Worm (Caenorhabditis elegans) whole organism, L4 larva: ENCODE data around the gene H12D21.6.

Experiments
- aly-2 ChIP-seq: sonication (generic microtip); optimal IDR thresholded peaks from 2 replicates; lab custom pipeline; 2018; ENCODE audit warnings: missing biosample characterization, missing genetic modification characterization
- arid-1 ChIP-seq: fragments of 200-800 bp; sonication (Bioruptor generic); conservative IDR thresholded peaks from 2 replicates; pipeline ENCODE4 v1.3.6; 2022; ENCODE audit warnings: missing genetic modification reagents, missing genetic modification characterization, missing compliant biosample characterization
- daf-12 ChIP-seq: fragments of 150-350 bp; optimal IDR thresholded peaks from 2 replicates; lab custom pipeline; 2014; ENCODE audit warnings: missing biosample characterization, missing genetic modification reagents, missing genetic modification characterization
- daf-19 ChIP-seq: fragments of 200-800 bp; sonication (Bioruptor generic); conservative IDR thresholded peaks from 2 replicates; pipeline ENCODE4 v1.3.6; 2022; ENCODE audit warnings: missing genetic modification characterization, missing compliant biosample characterization
- daf-8 ChIP-seq: fragments of 200-800 bp; sonication (Bioruptor generic); IDR thresholded peaks from 2 replicates; pipeline ENCODE4 v1.3.6; 2022; ENCODE audit warnings: missing genetic modification characterization, missing compliant biosample characterization
- dpl-1 ChIP-seq: fragments of 150-350 bp; optimal IDR thresholded peaks from 2 replicates; lab custom pipeline; 2014; ENCODE audit warnings: missing biosample characterization, missing genetic modification reagents, missing genetic modification characterization
- egl-27 ChIP-seq: sonication (generic microtip); optimal IDR thresholded peaks from 3 replicates; lab custom pipeline; 2017; ENCODE audit warnings: missing biosample characterization, missing genetic modification reagents, missing genetic modification characterization
- lin-13 ChIP-seq: fragments of 150-350 bp; optimal IDR thresholded peaks from 2 replicates; lab custom pipeline; 2014; ENCODE audit warnings: missing biosample characterization, missing genetic modification reagents, missing genetic modification characterization
- nhr-237 ChIP-seq: sonication (generic microtip); optimal IDR thresholded peaks from 2 replicates; lab custom pipeline; 2017; ENCODE audit warnings: missing biosample characterization, missing genetic modification characterization
- nhr-25 ChIP-seq: sonication (generic microtip); optimal IDR thresholded peaks from 2 replicates; lab custom pipeline; 2017; ENCODE audit warnings: missing genetic modification characterization, mild to moderate bottlenecking, missing compliant biosample characterization, antibody characterized with exemption, moderate library complexity, borderline replicate concordance; ENCODE audit not compliant: insufficient read depth
- nhr-41 ChIP-seq: fragments of 200-800 bp; sonication (Bioruptor generic); IDR thresholded peaks from 2 replicates; pipeline ENCODE4 v1.3.6; 2022; ENCODE audit warnings: missing genetic modification reagents, missing genetic modification characterization, missing compliant biosample characterization
- unc-39 ChIP-seq: sonication (generic microtip); optimal IDR thresholded peaks from 2 replicates; lab custom pipeline; 2017; ENCODE audit warnings: missing biosample characterization, missing genetic modification characterization
- zag-1 ChIP-seq: fragments of 150-350 bp; optimal IDR thresholded peaks from 2 replicates; lab custom pipeline; 2014; ENCODE audit warnings: missing biosample characterization, missing genetic modification characterization
- zip-11 ChIP-seq: fragments of 200-800 bp; sonication (Bioruptor generic); IDR thresholded peaks from 2 replicates; pipeline ENCODE4 v1.3.6; 2022; ENCODE audit warnings: missing genetic modification characterization, missing compliant biosample characterization

DNA sequence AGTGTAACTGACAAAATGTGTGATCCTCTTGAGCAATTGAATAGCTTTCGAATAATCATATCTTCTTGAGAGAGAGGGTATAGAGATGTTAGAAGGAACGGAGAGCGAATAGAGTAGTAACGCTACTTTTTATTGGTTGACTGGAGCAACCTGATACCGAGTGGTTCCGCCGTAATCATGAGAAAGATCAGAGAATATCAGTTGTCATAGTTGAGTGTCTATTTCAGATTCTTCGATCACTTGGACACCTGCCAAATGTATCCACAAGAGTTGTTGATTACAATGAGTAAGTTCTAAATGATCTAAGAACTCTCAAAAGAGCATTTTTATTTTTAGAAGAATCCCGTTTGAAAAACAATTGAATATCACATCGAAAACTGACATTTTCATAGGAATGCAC is 13.1 kb upstream of the H12D21.6 start:
- TF ChIP-seq egl-27 (tag; lab: Kevin White, UChicago): no peak
- no peak for TF ChIP-seq nhr-25
- TF ChIP-seq zag-1 (tag; lab: Kevin White, UChicago): no peak
- no peak for TF ChIP-seq lin-13 (GFP tag; lab: Kevin White, UChicago)
- TF ChIP-seq daf-19 (GFP tag; lab: Robert Waterston, UW): no peak
- TF ChIP-seq unc-39: no peak
- no peak for TF ChIP-seq nhr-237 (tag; lab: Kevin White, UChicago)
- TF ChIP-seq aly-2 (tag; lab: Kevin White, UChicago): no peak
- TF ChIP-seq daf-12 (tag; lab: Kevin White, UChicago): no peak
- no peak for TF ChIP-seq dpl-1 (GFP tag; lab: Kevin White, UChicago)
- no peak for TF ChIP-seq zip-11
- TF ChIP-seq nhr-41 (GFP tag; lab: Robert Waterston, UW): no peak
- no peak for TF ChIP-seq daf-8
- TF ChIP-seq arid-1: no peak
